Worm (Caenorhabditis elegans): ENCODE measurements around the gene fog-2.

ce11 chrV:20195451-20196036, 3.5 kb upstream of the fog-2 start, which contains the start of the genes srh-217 and Y113G7B.28:
- TF ChIP-seq dao-5 (tag; optimal IDR thresholded peaks at IDR 0.05) (no peak), W03F9.2 (tag; optimal IDR thresholded peaks at IDR 0.05) (no peak), him-1 (tag; optimal IDR thresholded peaks at IDR 0.05) (no peak)

All from whole organism, L4/young adult.